Fruit fly (Drosophila melanogaster) whole organism, wandering third instar larva: ENCODE results near the gene mthl14.

ENCODE experiments used
- Abd-B ChIP-seq: fragments of >200 bp; optimal IDR thresholded peaks from 2 replicates; lab custom pipeline; 2017; ENCODE audit warnings: missing biosample characterization, missing genetic modification characterization
- CrebA ChIP-seq: fragments of 200-800 bp; sonication (Bioruptor generic); optimal IDR thresholded peaks from 2 replicates; lab custom pipeline; 2016; ENCODE audit warnings: missing biosample characterization, mild to moderate bottlenecking, missing genetic modification characterization, borderline replicate concordance
- GATAd ChIP-seq: sonication (Bioruptor generic); optimal IDR thresholded peaks from 2 replicates; lab custom pipeline; 2016; ENCODE audit warnings: missing biosample characterization, missing genetic modification characterization
- Hr83 ChIP-seq: fragments of 200-300 bp; sonication (Bioruptor generic); optimal IDR thresholded peaks from 2 replicates; lab custom pipeline; 2016; ENCODE audit warnings: missing biosample characterization, mild to moderate bottlenecking, missing genetic modification characterization, moderate library complexity; ENCODE audit not compliant: poor library complexity, severe bottlenecking
- Vsx2 ChIP-seq: fragments of 200-300, 225-300 bp; sonication (Bioruptor generic); optimal IDR thresholded peaks from 2 replicates; lab custom pipeline; 2018; ENCODE audit warnings: missing biosample characterization, missing genetic modification characterization; ENCODE audit not compliant: partially characterized antibody

dm6 chr3L:205723-206284, 41.5 kb upstream of the mthl14 start, which contains the start of the genes Gk1 and CG13876:
- TF ChIP-seq Abd-B (no peak), CrebA (GFP tag; lab: Kevin White, UChicago) (no peak), Hr83 (peak; percentile 21), GATAd (GFP tag; lab: Kevin White, UChicago) (no peak), Vsx2 (GFP tag; lab: Kevin White, UChicago) (no peak)
